Worm (Caenorhabditis elegans) whole organism, L1 larva: Measurements from ENCODE around the gene pes-10.

Experiments
- ama-1 ChIP-seq: fragments of 150-350 bp; optimal IDR thresholded peaks from 2 replicates; lab custom pipeline; 2014
- blmp-1 ChIP-seq: fragments of 150-350 bp; optimal IDR thresholded peaks from 2 replicates; lab custom pipeline; 2014; ENCODE audit warnings: missing biosample characterization, missing genetic modification characterization
- ceh-90 ChIP-seq: sonication (generic microtip); optimal IDR thresholded peaks from 2 replicates; lab custom pipeline; 2016; ENCODE audit warnings: missing genetic modification characterization, missing compliant biosample characterization
- lin-13 ChIP-seq: fragments of 150-350 bp; optimal IDR thresholded peaks from 2 replicates; lab custom pipeline; 2014; ENCODE audit warnings: missing biosample characterization, missing genetic modification reagents, missing genetic modification characterization
- lsy-2 ChIP-seq, 2 experiments: fragments of 150-350 bp; optimal IDR thresholded peaks; 2 replicates each; lab custom pipeline; 2014; ENCODE audit warnings: missing biosample characterization in 2 of 2, missing genetic modification characterization in 2 of 2
- nhr-28 ChIP-seq: fragments of 150-350 bp; optimal IDR thresholded peaks from 2 replicates; lab custom pipeline; 2014; ENCODE audit warnings: missing biosample characterization, missing genetic modification characterization
- unc-130 ChIP-seq: fragments of 150-350 bp; optimal IDR thresholded peaks from 2 replicates; lab custom pipeline; 2017; ENCODE audit warnings: missing biosample characterization, missing genetic modification characterization, inconsistent platforms
- unc-86 ChIP-seq: sonication (generic microtip); optimal IDR thresholded peaks from 2 replicates; lab custom pipeline; 2016; ENCODE audit warnings: missing genetic modification characterization, missing compliant biosample characterization
- xbp-1 ChIP-seq: sonication (generic microtip); optimal IDR thresholded peaks from 2 replicates; lab custom pipeline; 2016; ENCODE audit warnings: missing genetic modification characterization, missing compliant biosample characterization
- zag-1 ChIP-seq: fragments of 150-350 bp; optimal IDR thresholded peaks from 2 replicates; lab custom pipeline; 2014; ENCODE audit warnings: missing biosample characterization, missing genetic modification characterization

- TF ChIP-seq unc-86 (tag; lab: Kevin White, UChicago), result no peak
- TF ChIP-seq zag-1 (tag; lab: Kevin White, UChicago), result no peak
- no peak for TF ChIP-seq lsy-2 (tag; optimal IDR thresholded peaks at IDR 0.05; lab: Kevin White, UChicago)
- no peak for TF ChIP-seq ama-1 (lab: Kevin White, UChicago)
- no peak for TF ChIP-seq unc-130
- TF ChIP-seq nhr-28, result no peak
- no peak for TF ChIP-seq lin-13 (GFP tag; lab: Kevin White, UChicago)
- TF ChIP-seq ceh-90 (tag; lab: Kevin White, UChicago), result no peak
- TF ChIP-seq blmp-1 (tag; lab: Kevin White, UChicago), result no peak
- no peak for TF ChIP-seq xbp-1 (tag; lab: Kevin White, UChicago)
Measured at ce11 chrII:12799364-12799763, 48.3 kb downstream of the pes-10 start.
